Worm (Caenorhabditis elegans): Measurements from ENCODE around the gene kap-1.

DNA sequence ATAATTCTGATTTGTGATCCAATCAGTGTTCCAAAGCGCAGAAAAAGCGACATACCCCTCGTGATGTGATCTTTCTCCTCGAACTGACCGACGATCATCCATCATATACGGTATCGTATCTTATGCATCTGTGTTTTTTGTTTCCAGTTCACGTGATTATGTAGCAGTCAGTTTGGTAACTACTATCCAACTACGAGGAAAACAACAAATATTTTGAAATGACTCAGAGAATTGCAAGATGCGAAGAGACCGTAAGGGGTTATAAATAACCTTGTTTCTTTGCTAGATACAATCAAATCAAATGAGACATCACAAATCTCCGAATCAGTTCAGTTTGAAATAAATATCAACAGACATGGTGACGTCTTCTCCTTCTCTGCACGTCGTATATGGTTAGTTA, 38.5 kb upstream of the kap-1 start:
- no peak for TF ChIP-seq tbx-11 (GFP tag; IDR thresholded peaks at IDR 0.05)
- TF ChIP-seq ama-1 (optimal IDR thresholded peaks at IDR 0.05), result no peak
- TF ChIP-seq aly-1 (tag; optimal IDR thresholded peaks at IDR 0.05), result no peak
- TF ChIP-seq pes-1 (GFP tag; IDR thresholded peaks at IDR 0.05), result no peak
- TF ChIP-seq ceh-13 (GFP tag; optimal IDR thresholded peaks at IDR 0.05), result no peak
- TF ChIP-seq scrt-1 (GFP tag; IDR thresholded peaks at IDR 0.05), result no peak
- TF ChIP-seq tbx-37 (GFP tag; conservative IDR thresholded peaks at IDR 0.05), result no peak
- TF ChIP-seq hnd-1 (tag; optimal IDR thresholded peaks at IDR 0.05), result no peak
- TF ChIP-seq F13C5.2 (tag; optimal IDR thresholded peaks at IDR 0.05), result no peak

All from whole organism, early embryonic.